Fruit fly (Drosophila melanogaster): ENCODE results near the gene ValRS-m.

dm6 chr3L:8974478-8975477 is 10.2 kb upstream of the ValRS-m start, which contains the start of the genes pix and Srp68:
- TF ChIP-seq Myc (optimal IDR thresholded peaks at IDR 0.05) = no peak
- TF ChIP-seq ttk (optimal IDR thresholded peaks at IDR 0.05) = no peak
- TF ChIP-seq insv (optimal IDR thresholded peaks at IDR 0.05) = no peak
- no peak for TF ChIP-seq psq (optimal IDR thresholded peaks at IDR 0.05)
- no peak for TF ChIP-seq h (optimal IDR thresholded peaks at IDR 0.05)

Data from Kc167 (cell line).